Fruit fly (Drosophila melanogaster) whole organism, wandering third instar larva: Measurements from ENCODE around the gene CG14841.

Source experiments
- Abd-B ChIP-seq: fragments of >200 bp; optimal IDR thresholded peaks from 2 replicates; lab custom pipeline; 2017; ENCODE audit warnings: missing biosample characterization, missing genetic modification characterization
- Hr78 ChIP-seq: fragments of >200 bp; optimal IDR thresholded peaks from 2 replicates; lab custom pipeline; 2017; ENCODE audit warnings: missing biosample characterization, missing genetic modification characterization
- Vsx2 ChIP-seq: fragments of 200-300, 225-300 bp; sonication (Bioruptor generic); optimal IDR thresholded peaks from 2 replicates; lab custom pipeline; 2018; ENCODE audit warnings: missing biosample characterization, missing genetic modification characterization; ENCODE audit not compliant: partially characterized antibody
- h ChIP-seq: fragments of 200-800 bp; sonication (Bioruptor generic); optimal IDR thresholded peaks from 3 replicates; lab custom pipeline; 2016; ENCODE audit warnings: missing biosample characterization, mild to moderate bottlenecking, missing genetic modification characterization
- lola ChIP-seq: fragments of >200 bp; optimal IDR thresholded peaks from 2 replicates; lab custom pipeline; 2017; ENCODE audit warnings: missing biosample characterization, missing genetic modification characterization
- sv ChIP-seq: fragments of 200-800 bp; sonication (Bioruptor generic); optimal IDR thresholded peaks from 3 replicates; lab custom pipeline; 2016; ENCODE audit warnings: missing biosample characterization, missing genetic modification characterization

dm6 chr3R:14296126-14296525 lies 33.9 kb upstream of the CG14841 start:
- no peak for TF ChIP-seq lola (GFP tag; lab: Kevin White, UChicago)
- no peak for TF ChIP-seq Hr78 (GFP tag; lab: Kevin White, UChicago)
- TF ChIP-seq Abd-B (GFP tag; lab: Kevin White, UChicago) = no peak
- TF ChIP-seq h (GFP tag; lab: Kevin White, UChicago) = no peak
- TF ChIP-seq sv (GFP tag; lab: Kevin White, UChicago) = no peak
- TF ChIP-seq Vsx2 (GFP tag; lab: Kevin White, UChicago) = no peak
